Worm (Caenorhabditis elegans) whole organism, mixed stage, embryonic: ENCODE measurements around the gene chil-17.

Experiments
- M03D4.4 ChIP-seq: sonication (generic microtip); optimal IDR thresholded peaks from 2 replicates; lab custom pipeline; 2017; ENCODE audit warnings: mild to moderate bottlenecking, missing genetic modification characterization, missing compliant biosample characterization
- bed-3 ChIP-seq: fragments of 200-800 bp; sonication (Bioruptor generic); optimal IDR thresholded peaks from 3 replicates; lab custom pipeline; 2018; ENCODE audit warnings: mild to moderate bottlenecking, missing genetic modification characterization, moderate library complexity, missing compliant biosample characterization
- blmp-1 ChIP-seq: fragments of 150-350 bp; optimal IDR thresholded peaks from 2 replicates; lab custom pipeline; 2014; ENCODE audit warnings: missing biosample characterization, missing genetic modification characterization
- ceh-83 ChIP-seq: fragments of 200-800 bp; sonication (Bioruptor generic); optimal IDR thresholded peaks from 2 replicates; lab custom pipeline; 2018; ENCODE audit warnings: mild to moderate bottlenecking, missing genetic modification characterization, missing compliant biosample characterization
- ces-1 ChIP-seq: fragments of 150-350 bp; optimal IDR thresholded peaks from 2 replicates; lab custom pipeline; 2014; ENCODE audit warnings: missing biosample characterization, missing genetic modification reagents, missing genetic modification characterization
- cnd-1 ChIP-seq: fragments of 200-800 bp; sonication (Bioruptor generic); optimal IDR thresholded peaks from 2 replicates; lab custom pipeline; 2018; ENCODE audit warnings: mild to moderate bottlenecking, missing genetic modification characterization, missing compliant biosample characterization
- elt-1 ChIP-seq: sonication (generic microtip); optimal IDR thresholded peaks from 2 replicates; lab custom pipeline; 2017; ENCODE audit warnings: missing genetic modification characterization, mild to moderate bottlenecking, missing compliant biosample characterization, antibody characterized with exemption, moderate library complexity, borderline replicate concordance; ENCODE audit not compliant: insufficient read depth
- elt-3 ChIP-seq: fragments of 150-350 bp; optimal IDR thresholded peaks from 2 replicates; lab custom pipeline; 2014; ENCODE audit warnings: missing biosample characterization, missing genetic modification characterization
- flh-1 ChIP-seq: fragments of 200-800 bp; sonication (Bioruptor generic); optimal IDR thresholded peaks from 2 replicates; lab custom pipeline; 2018; ENCODE audit warnings: mild to moderate bottlenecking, missing genetic modification characterization, moderate library complexity, missing compliant biosample characterization
- ham-2 ChIP-seq: fragments of 200-800 bp; sonication (Bioruptor generic); optimal IDR thresholded peaks from 2 replicates; lab custom pipeline; 2018; ENCODE audit warnings: mild to moderate bottlenecking, missing genetic modification characterization, missing compliant biosample characterization
- hlh-1 ChIP-seq: fragments of 150-350 bp; optimal IDR thresholded peaks from 2 replicates; lab custom pipeline; 2014; ENCODE audit warnings: missing biosample characterization, missing genetic modification reagents, missing genetic modification characterization
- lin-13 ChIP-seq: fragments of 150-350 bp; optimal IDR thresholded peaks from 2 replicates; lab custom pipeline; 2014; ENCODE audit warnings: missing biosample characterization, missing genetic modification characterization
- lin-32 ChIP-seq: fragments of 200-800 bp; sonication (Bioruptor generic); optimal IDR thresholded peaks from 2 replicates; lab custom pipeline; 2018; ENCODE audit warnings: mild to moderate bottlenecking, missing genetic modification characterization, missing compliant biosample characterization
- lsy-2 ChIP-seq: fragments of 150-350 bp; optimal IDR thresholded peaks from 2 replicates; lab custom pipeline; 2014; ENCODE audit warnings: missing biosample characterization, missing genetic modification characterization
- mab-5 ChIP-seq: fragments of 150-350 bp; optimal IDR thresholded peaks from 2 replicates; lab custom pipeline; 2014; ENCODE audit warnings: missing biosample characterization, missing genetic modification characterization
- mep-1 ChIP-seq: fragments of 150-350 bp; optimal IDR thresholded peaks from 2 replicates; lab custom pipeline; 2017; ENCODE audit warnings: missing biosample characterization, missing genetic modification reagents, missing genetic modification characterization, inconsistent platforms
- mls-2 ChIP-seq: sonication (generic microtip); optimal IDR thresholded peaks from 2 replicates; lab custom pipeline; 2016; ENCODE audit warnings: mild to moderate bottlenecking, missing genetic modification characterization, moderate library complexity, missing compliant biosample characterization
- nhr-12 ChIP-seq: fragments of 150-350 bp; optimal IDR thresholded peaks from 2 replicates; lab custom pipeline; 2014; ENCODE audit warnings: missing biosample characterization, missing genetic modification characterization
- nhr-2 ChIP-seq: fragments of 150-350 bp; optimal IDR thresholded peaks from 2 replicates; lab custom pipeline; 2014; ENCODE audit warnings: missing biosample characterization, missing genetic modification characterization
- nhr-28 ChIP-seq: fragments of 150-350 bp; optimal IDR thresholded peaks from 2 replicates; lab custom pipeline; 2014; ENCODE audit warnings: missing biosample characterization, missing genetic modification characterization
- nhr-76 ChIP-seq: sonication (generic microtip); optimal IDR thresholded peaks from 2 replicates; lab custom pipeline; 2017; ENCODE audit warnings: missing biosample characterization, missing genetic modification characterization
- sem-2 ChIP-seq: fragments of 200-800 bp; sonication (Bioruptor generic); optimal IDR thresholded peaks from 2 replicates; lab custom pipeline; 2018; ENCODE audit warnings: mild to moderate bottlenecking, missing genetic modification characterization, missing compliant biosample characterization
- tbx-8 ChIP-seq: fragments of 200-800 bp; sonication (Bioruptor generic); optimal IDR thresholded peaks from 2 replicates; lab custom pipeline; 2018; ENCODE audit warnings: mild to moderate bottlenecking, missing genetic modification characterization, moderate library complexity, missing compliant biosample characterization
- unc-120 ChIP-seq: sonication (generic microtip); optimal IDR thresholded peaks from 2 replicates; lab custom pipeline; 2017; ENCODE audit warnings: missing genetic modification characterization, missing compliant biosample characterization; ENCODE audit not compliant: poor library complexity, severe bottlenecking
- unc-39 ChIP-seq: fragments of 150-350 bp; optimal IDR thresholded peaks from 2 replicates; lab custom pipeline; 2014; ENCODE audit warnings: missing biosample characterization, missing genetic modification characterization
- unc-62 ChIP-seq: fragments of 150-350 bp; optimal IDR thresholded peaks from 2 replicates; lab custom pipeline; 2014; ENCODE audit warnings: missing biosample characterization, missing genetic modification reagents, missing genetic modification characterization
- ztf-11 ChIP-seq: fragments of 150-350 bp; optimal IDR thresholded peaks from 2 replicates; lab custom pipeline; 2014; ENCODE audit warnings: missing biosample characterization, missing genetic modification characterization

Gene chil-17

DNA sequence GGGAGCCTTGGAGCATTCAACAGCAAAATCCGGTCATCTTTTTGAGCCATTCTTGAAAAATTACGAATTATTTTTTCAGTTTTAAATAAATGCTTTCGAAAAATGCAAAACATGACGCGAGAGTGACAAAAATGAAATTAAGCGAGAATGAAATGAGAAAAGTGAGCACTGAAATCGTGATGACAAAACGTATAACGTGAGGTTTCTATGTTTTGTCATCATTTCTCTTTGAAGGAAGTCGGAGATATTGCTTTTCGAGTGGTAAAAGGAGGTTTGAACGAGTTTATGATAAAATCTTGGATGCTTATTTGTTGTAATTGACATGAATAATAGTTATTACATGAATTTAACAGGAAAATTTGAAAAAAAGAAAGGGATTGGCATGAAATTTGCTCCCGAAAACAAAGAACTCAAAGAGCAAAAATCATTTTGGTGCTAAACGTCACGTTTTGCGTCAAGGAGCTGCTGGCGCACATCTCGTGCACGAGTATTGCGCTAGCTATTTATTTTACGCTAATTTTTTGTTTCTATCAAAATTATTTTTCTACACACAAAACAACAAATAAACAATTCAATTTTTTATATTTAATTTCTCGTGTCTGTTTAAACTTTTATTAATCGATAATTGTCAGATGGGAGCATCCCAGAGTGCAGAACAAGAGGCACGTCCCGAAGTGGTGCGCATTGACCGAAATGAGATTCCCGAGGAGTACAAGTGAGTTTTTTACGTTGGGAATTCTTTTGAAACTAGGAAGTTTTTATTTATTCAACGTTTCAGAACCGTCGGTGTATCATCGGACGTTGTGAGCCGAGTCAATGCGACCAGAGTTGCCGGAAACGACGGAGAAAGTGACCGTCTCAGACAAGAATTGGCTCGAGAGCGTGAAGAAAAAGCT lies 23.3 kb downstream of the chil-17 start, which contains the start of the genes gss-1 and chch-3:
Gene gss-1, minus strand, starts transcription at position 51 of the 896 bp plus-strand sequence.
Gene chch-3, plus strand, starts transcription at position 633 of the 896 bp plus-strand sequence.
- peak; percentile 68 for TF ChIP-seq mep-1
- TF ChIP-seq nhr-76 (tag; lab: Kevin White, UChicago): no peak
- TF ChIP-seq ham-2 (GFP tag; lab: Kevin White, UChicago): peak; percentile 39
- TF ChIP-seq lsy-2: peak; percentile 38
- peak; percentile 27 for TF ChIP-seq lin-13
- TF ChIP-seq, all 35 proteins: peak for 4

ce11 chrII:9412086-9412608 lies 27.8 kb downstream of the chil-17 start, which contains the start of gene arrd-3:
TSS of gene arrd-3 (plus strand) at chrII:9412558.
- TF ChIP-seq flh-1 (no peak), nhr-76 (tag; lab: Kevin White, UChicago) (no peak), mep-1 (no peak), unc-39 (tag; lab: Kevin White, UChicago) (no peak), blmp-1 (tag; lab: Kevin White, UChicago) (no peak), nhr-28 (tag; lab: Kevin White, UChicago) (no peak), M03D4.4 (tag; lab: Kevin White, UChicago) (no peak), hlh-1 (tag; lab: Kevin White, UChicago) (no peak), unc-62 (no peak), ceh-83 (GFP tag; lab: Kevin White, UChicago) (no peak), tbx-8 (GFP tag; lab: Kevin White, UChicago) (no peak), ces-1 (GFP tag; lab: Kevin White, UChicago) (no peak), unc-120 (tag; lab: Kevin White, UChicago) (no peak), ztf-11 (tag; lab: Kevin White, UChicago) (no peak), sem-2 (GFP tag; lab: Kevin White, UChicago) (no peak)
- TF ChIP-seq, all 35 proteins: peak for 0

ce11 chrII:9411497-9411896 lies 28.5 kb downstream of the chil-17 start, which contains the start of gene M176.9:
TSS of gene M176.9 (minus strand) at chrII:9411597.
- no peak for TF ChIP-seq ceh-83 (GFP tag; lab: Kevin White, UChicago)
- TF ChIP-seq unc-39 (tag; lab: Kevin White, UChicago): no peak
- TF ChIP-seq sem-2 (GFP tag; lab: Kevin White, UChicago): no peak
- TF ChIP-seq bed-3 (GFP tag; lab: Kevin White, UChicago): no peak
- TF ChIP-seq flh-1: no peak
- no peak for TF ChIP-seq ces-1 (GFP tag; lab: Kevin White, UChicago)
- no peak for TF ChIP-seq M03D4.4 (tag; lab: Kevin White, UChicago)
- TF ChIP-seq mls-2 (tag; lab: Kevin White, UChicago): no peak
- TF ChIP-seq ham-2 (GFP tag; lab: Kevin White, UChicago): no peak
- TF ChIP-seq ztf-11 (tag; lab: Kevin White, UChicago): no peak
- no peak for TF ChIP-seq tbx-8 (GFP tag; lab: Kevin White, UChicago)
- no peak for TF ChIP-seq mep-1
- TF ChIP-seq unc-62: no peak
- no peak for TF ChIP-seq nhr-76 (tag; lab: Kevin White, UChicago)
- TF ChIP-seq hlh-1 (tag; lab: Kevin White, UChicago): no peak
- no peak for TF ChIP-seq nhr-2 (tag; lab: Kevin White, UChicago)
- TF ChIP-seq lin-32: no peak
- TF ChIP-seq lin-13: no peak

DNA sequence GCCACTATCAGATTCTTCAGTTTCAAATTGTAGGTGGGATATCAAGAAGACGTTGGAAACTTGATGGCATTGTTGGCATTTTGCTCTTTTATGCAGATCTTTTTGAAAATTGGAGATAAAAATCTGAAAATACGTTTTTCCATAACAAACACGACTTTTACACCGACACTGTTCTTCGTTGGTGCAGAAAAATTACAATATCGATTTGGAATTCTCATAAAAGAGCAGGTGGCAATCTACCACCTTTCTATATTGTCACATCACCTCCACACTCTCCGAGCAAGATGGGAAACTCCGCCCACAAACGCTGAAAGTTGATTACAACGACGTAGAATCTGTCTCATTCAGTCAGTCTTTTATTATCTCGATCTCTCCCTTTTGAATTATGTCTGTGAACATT lies 32.5 kb downstream of the chil-17 start, which contains the start of gene arrd-2:
Gene arrd-2, plus strand, starts transcription at position 301 of the 400 bp plus-strand sequence.
- TF ChIP-seq nhr-2 (tag; lab: Kevin White, UChicago) (no peak), flh-1 (no peak), mls-2 (tag; lab: Kevin White, UChicago) (no peak), mab-5 (tag; lab: Kevin White, UChicago) (no peak), elt-3 (tag; lab: Kevin White, UChicago) (no peak), nhr-12 (no peak), blmp-1 (tag; lab: Kevin White, UChicago) (no peak)
- TF ChIP-seq, all 35 proteins: peak for 0

DNA sequence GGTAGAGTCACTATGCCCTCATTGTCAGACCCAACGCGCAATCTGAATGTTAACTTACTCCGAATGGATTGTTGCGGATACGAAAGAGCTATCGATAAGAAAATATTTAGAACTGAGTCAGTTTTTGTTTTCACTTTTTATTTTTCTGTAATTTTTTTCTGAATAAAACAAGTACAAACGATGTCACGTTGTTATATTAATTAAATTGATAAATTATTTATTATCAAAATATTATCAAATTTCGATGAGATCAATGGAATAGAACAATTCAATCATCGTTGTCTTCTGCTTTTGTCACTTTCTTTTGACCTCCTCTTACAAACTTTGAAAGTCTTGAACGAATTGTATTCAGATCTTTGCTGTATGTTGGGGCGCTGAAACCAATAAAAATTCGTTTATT lies 32.9 kb downstream of the chil-17 start, which contains the start of gene mpz-6:
Gene mpz-6, minus strand, starts transcription at position 101 of the 400 bp plus-strand sequence.
- TF ChIP-seq nhr-76 (tag; lab: Kevin White, UChicago): no peak
- TF ChIP-seq unc-120 (tag; lab: Kevin White, UChicago): no peak
- no peak for TF ChIP-seq nhr-28 (tag; lab: Kevin White, UChicago)
- no peak for TF ChIP-seq blmp-1 (tag; lab: Kevin White, UChicago)
- no peak for TF ChIP-seq elt-1
- TF ChIP-seq lin-13: no peak
- TF ChIP-seq cnd-1 (tag; lab: Kevin White, UChicago): no peak
- TF ChIP-seq mab-5 (tag; lab: Kevin White, UChicago): no peak
- TF ChIP-seq bed-3 (GFP tag; lab: Kevin White, UChicago): no peak
